Fruit fly (Drosophila melanogaster): Measurements from ENCODE around the gene Gyc89Db.

Gene Gyc89Db

dm6 chr3R:16469501-16470263 lies 7.2 kb upstream of the Gyc89Db start, which contains the start of the genes CG42232 and CSN5 (continued):
- TF ChIP-seq ci (GFP tag; IDR thresholded peaks at IDR 0.05) = peak; percentile 50; the same call in 2 of the 3 replicates
- no peak for TF ChIP-seq disco-r (GFP tag; optimal IDR thresholded peaks at IDR 0.05)
- TF ChIP-seq CG13624 (GFP tag; optimal IDR thresholded peaks at IDR 0.05) = no peak
- TF ChIP-seq tgo (GFP tag; IDR thresholded peaks at IDR 0.05) = peak; percentile 39; the same call in 1 of the 3 replicates
- peak; percentile 59 for TF ChIP-seq CG6689 (GFP tag; IDR thresholded peaks at IDR 0.05)
- no peak for TF ChIP-seq fd3F (GFP tag; optimal IDR thresholded peaks at IDR 0.05)
- peak; percentile 28 for TF ChIP-seq dm (GFP tag; optimal IDR thresholded peaks at IDR 0.05)
- no peak for TF ChIP-seq kah (GFP tag; optimal IDR thresholded peaks at IDR 0.05)
- peak; percentile 68 for TF ChIP-seq stwl (tag; optimal IDR thresholded peaks at IDR 0.05)
- TF ChIP-seq CG13123 (GFP tag; optimal IDR thresholded peaks at IDR 0.05) = peak; percentile 32
- TF ChIP-seq CG18619 (GFP tag; optimal IDR thresholded peaks at IDR 0.05) = peak; percentile 9
- TF ChIP-seq CG1024 (GFP tag; IDR thresholded peaks at IDR 0.05) = peak; percentile 32; the same call in 1 of the 2 replicates
- no peak for TF ChIP-seq CG2678 (tag; optimal IDR thresholded peaks at IDR 0.05)
- peak; percentile 26 for TF ChIP-seq CG2875 (GFP tag; optimal IDR thresholded peaks at IDR 0.05)
- peak; percentile 18 for TF ChIP-seq Sin3A (optimal IDR thresholded peaks at IDR 0.05)
- TF ChIP-seq CG15601 (tag; optimal IDR thresholded peaks at IDR 0.05) = no peak
- no peak for TF ChIP-seq sens-2 (GFP tag; IDR thresholded peaks at IDR 0.05)
- no peak for TF ChIP-seq CG4404 (GFP tag; IDR thresholded peaks at IDR 0.05)
- peak; percentile 79 for TF ChIP-seq CoRest (tag; optimal IDR thresholded peaks at IDR 0.05)
- TF ChIP-seq Max (GFP tag; optimal IDR thresholded peaks at IDR 0.05) = no peak
- TF ChIP-seq CG4617 (GFP tag; optimal IDR thresholded peaks at IDR 0.05; ENCODE audit: borderline replicate concordance) = peak; percentile 13
- TF ChIP-seq fu2 (GFP tag; optimal IDR thresholded peaks at IDR 0.05) = no peak
- TF ChIP-seq dimm (GFP tag; IDR thresholded peaks at IDR 0.05) = no peak
- TF ChIP-seq slou (GFP tag; optimal IDR thresholded peaks at IDR 0.05) = peak; percentile 21
- no peak for TF ChIP-seq Hr78 (GFP tag; optimal IDR thresholded peaks at IDR 0.05)
- TF ChIP-seq Hsf (GFP tag; optimal IDR thresholded peaks at IDR 0.05) = peak; percentile 66
- TF ChIP-seq CG10267 (tag; optimal IDR thresholded peaks at IDR 0.05) = peak; percentile 75
- TF ChIP-seq wor (GFP tag; IDR thresholded peaks at IDR 0.05) = no peak
- no peak for TF ChIP-seq CG17359 (tag; optimal IDR thresholded peaks at IDR 0.05)
- peak; percentile 59 for TF ChIP-seq CG15514 (GFP tag; optimal IDR thresholded peaks at IDR 0.05)
- peak; percentile 87 for TF ChIP-seq MBD-R2 (GFP tag; IDR thresholded peaks at IDR 0.05)
- TF ChIP-seq org-1 (GFP tag; optimal IDR thresholded peaks at IDR 0.05) = no peak
- no peak for TF ChIP-seq Awh (GFP tag; IDR thresholded peaks at IDR 0.05)
- peak; percentile 69; the same call in 2 of the 3 replicates for TF ChIP-seq CG11456 (GFP tag; IDR thresholded peaks at IDR 0.05)
- TF ChIP-seq caup (GFP tag; optimal IDR thresholded peaks at IDR 0.05; ENCODE audit: severe bottlenecking) = no peak
- TF ChIP-seq Gsc (GFP tag; IDR thresholded peaks at IDR 0.05) = no peak
- TF ChIP-seq tll (GFP tag; optimal IDR thresholded peaks at IDR 0.05) = peak in 1 of 2 experiments; percentile 28
- TF ChIP-seq CG6791 (GFP tag; IDR thresholded peaks at IDR 0.05; ENCODE audit: partially characterized antibody) = peak; percentile 52; the same call in 1 of the 3 replicates
- no peak for TF ChIP-seq yki (optimal IDR thresholded peaks at IDR 0.05)
- no peak for TF ChIP-seq Lim3 (GFP tag; IDR thresholded peaks at IDR 0.05)
- TF ChIP-seq twi (tag; optimal IDR thresholded peaks at IDR 0.05) = peak; percentile 12
- no peak for TF ChIP-seq NK7.1 (GFP tag; optimal IDR thresholded peaks at IDR 0.05)
- TF ChIP-seq Scr (GFP tag; IDR thresholded peaks at IDR 0.05; ENCODE audit: partially characterized antibody) = peak; percentile 64
- TF ChIP-seq B-H2 (GFP tag; optimal IDR thresholded peaks at IDR 0.05) = no peak
- peak; percentile 13 for TF ChIP-seq Usf (GFP tag; optimal IDR thresholded peaks at IDR 0.05)
- peak; percentile 39; the same call in 1 of the 2 replicates for TF ChIP-seq CG14441 (GFP tag; IDR thresholded peaks at IDR 0.05)
- no peak for TF ChIP-seq Adf1 (GFP tag; IDR thresholded peaks at IDR 0.05)
- no peak for TF ChIP-seq Blimp-1 (GFP tag; optimal IDR thresholded peaks at IDR 0.05)
- peak; percentile 40 for TF ChIP-seq CG18764 (GFP tag; optimal IDR thresholded peaks at IDR 0.05)

Measured in whole organism, embryonic.